Worm (Caenorhabditis elegans) whole organism, L4/young adult: Measurements from ENCODE around the gene lips-17.

ENCODE experiments used
- W03F9.2 ChIP-seq: fragments of 150-350 bp; optimal IDR thresholded peaks from 2 replicates; lab custom pipeline; 2014; ENCODE audit warnings: missing biosample characterization, missing genetic modification characterization
- dao-5 ChIP-seq: sonication (generic microtip); optimal IDR thresholded peaks from 2 replicates; lab custom pipeline; 2016; ENCODE audit warnings: missing genotype, missing genetic modification characterization, moderate library complexity, missing compliant biosample characterization
- him-1 ChIP-seq: sonication (generic microtip); optimal IDR thresholded peaks from 2 replicates; lab custom pipeline; 2016; ENCODE audit warnings: missing genotype, missing genetic modification reagents, missing genetic modification characterization, missing compliant biosample characterization

DNA sequence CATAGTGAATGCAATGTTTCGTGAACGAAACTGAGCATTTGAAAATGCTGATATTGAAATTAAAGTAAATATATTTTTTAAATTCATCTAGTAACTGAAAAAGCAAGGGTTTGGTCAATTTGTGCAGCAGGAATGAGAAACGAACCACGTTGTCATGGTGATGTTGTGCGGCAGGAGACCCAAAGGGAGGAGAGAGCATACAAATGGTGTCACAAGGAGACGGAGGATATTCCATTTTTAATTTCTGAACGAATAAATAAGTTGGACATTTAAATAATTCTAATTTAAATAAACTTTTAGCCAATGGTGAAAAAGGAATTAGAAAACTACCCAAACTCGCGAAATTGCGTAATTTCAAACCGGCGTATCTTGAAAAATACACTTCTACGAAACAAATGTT, 24.5 kb upstream of the lips-17 start, which contains the start of gene mks-3:
- no peak for TF ChIP-seq him-1
- no peak for TF ChIP-seq dao-5 (tag; lab: Kevin White, UChicago)
- no peak for TF ChIP-seq W03F9.2 (tag; lab: Kevin White, UChicago)
